Fruit fly (Drosophila melanogaster) whole organism, pupa: ENCODE measurements around the gene CG18265.

ENCODE experiments used
- CG17806 ChIP-seq: fragments of 200-800 bp; sonication (Bioruptor generic); optimal IDR thresholded peaks from 2 replicates; lab custom pipeline; 2018; ENCODE audit warnings: missing biosample characterization, mild to moderate bottlenecking, missing genetic modification characterization, moderate library complexity
- CG34367 ChIP-seq: fragments of 200-800 bp; sonication (Bioruptor generic); optimal IDR thresholded peaks from 2 replicates; lab custom pipeline; 2018; ENCODE audit warnings: missing biosample characterization, mild to moderate bottlenecking, missing genetic modification characterization
- Ets98B ChIP-seq: fragments of 200-800 bp; sonication (Bioruptor generic); IDR thresholded peaks from 2 replicates; pipeline ENCODE4 v1.3.6; 2022; ENCODE audit warnings: missing biosample characterization, missing genetic modification characterization

DNA sequence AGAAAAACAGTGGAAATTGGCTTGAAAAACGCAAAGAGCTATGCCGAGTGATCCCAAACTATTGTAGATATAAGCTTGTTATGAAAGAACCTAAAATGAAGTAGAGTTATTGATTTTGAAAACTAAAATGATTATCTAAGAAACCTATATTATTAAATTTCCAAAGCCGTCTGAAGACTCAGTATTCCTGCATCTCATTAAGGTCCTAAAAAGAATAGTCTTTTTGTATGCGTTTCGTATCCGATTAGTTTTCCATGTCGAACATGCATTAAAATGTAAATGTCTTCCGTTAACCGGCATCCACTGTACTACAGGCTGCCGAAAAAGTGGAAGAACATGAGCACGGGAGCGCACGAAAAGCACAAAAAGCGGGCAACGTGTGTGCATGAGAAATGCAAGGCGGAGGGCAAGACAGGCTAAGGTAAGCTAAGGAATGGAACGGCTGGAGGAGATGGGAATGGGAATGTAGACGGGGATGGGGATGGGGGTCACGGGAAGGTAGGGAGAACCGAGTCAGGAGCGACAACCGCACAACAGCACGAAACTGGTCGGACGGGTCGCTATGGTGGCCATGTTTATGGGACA lies 18.5 kb upstream of the CG18265 start:
- TF ChIP-seq Ets98B: no peak
- peak; percentile 74 for TF ChIP-seq CG17806 (tag; lab: Kevin White, UChicago)
- TF ChIP-seq CG34367: peak; percentile 68
